Worm (Caenorhabditis elegans) whole organism, L2 larva: Measurements from ENCODE around the gene srx-26.

ENCODE experiments used
- fos-1 ChIP-seq: fragments of 150-350 bp; optimal IDR thresholded peaks from 2 replicates; lab custom pipeline; 2014; ENCODE audit warnings: missing biosample characterization, missing genetic modification characterization
- unc-39 ChIP-seq: fragments of 150-350 bp; optimal IDR thresholded peaks from 2 replicates; lab custom pipeline; 2014; ENCODE audit warnings: missing biosample characterization, missing genetic modification characterization

- TF ChIP-seq fos-1 (tag; lab: Kevin White, UChicago): no peak
- no peak for TF ChIP-seq unc-39 (tag; lab: Kevin White, UChicago)
These were observed 43.1 kb upstream of the srx-26 start, which contains the start of gene F54E2.2 for ce11 chrV:2795998-2796397.
